Comparison of ENCODE assay signal across 1 worm cellular context in the genomic region with DNA sequence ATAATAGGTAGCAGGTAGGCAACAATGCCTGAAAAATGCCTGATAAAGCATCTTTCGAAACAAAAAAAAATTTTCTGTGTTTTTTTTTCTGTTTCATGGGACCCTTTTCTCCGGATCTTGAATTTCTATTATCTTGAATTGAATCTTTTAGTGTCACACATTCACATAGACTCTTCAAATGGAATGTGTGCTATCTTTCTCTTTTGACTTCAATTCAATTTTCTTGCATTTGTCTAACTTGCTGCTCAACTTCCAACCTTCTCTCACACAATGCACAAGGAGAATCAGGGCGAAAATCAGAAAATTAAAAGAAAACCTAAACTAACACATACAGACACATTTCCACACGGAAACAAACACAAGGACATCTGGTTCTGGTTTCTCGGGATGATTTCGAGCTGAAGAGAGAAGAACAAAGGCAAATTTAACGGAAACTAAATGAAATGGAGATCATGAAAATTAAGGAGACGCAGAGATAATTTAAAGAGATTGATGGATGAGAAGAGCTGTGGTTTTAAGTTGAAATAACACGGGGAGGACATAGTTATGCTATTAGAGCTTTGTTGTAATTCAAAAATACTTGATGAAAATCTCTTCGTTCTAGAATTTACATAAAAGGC.
A peak's percentile ranks its signal among the peaks of the same experiment; 100 is the strongest.
TF ChIP-seq lines count a peak whose summit lies in the region.

No protein-coding gene starts in this region.

TF ChIP-seq in whole organism, L1 larva, 84 proteins besides CTCF, POLR2A, EP300 and RAD21 (continued from another document):
- TF ChIP-seq aly-2 (tag; optimal IDR thresholded peaks at IDR 0.05; lab: Kevin White, UChicago), result no peak
- TF ChIP-seq nhr-28 (tag; optimal IDR thresholded peaks at IDR 0.05; lab: Kevin White, UChicago), result no peak
- peak; percentile 97 for TF ChIP-seq dsc-1 (tag; optimal IDR thresholded peaks at IDR 0.05; lab: Kevin White, UChicago)
- TF ChIP-seq lin-39 (tag; optimal IDR thresholded peaks at IDR 0.05; lab: Kevin White, UChicago), result no peak
- no peak for TF ChIP-seq jun-1 (tag; optimal IDR thresholded peaks at IDR 0.05; lab: Kevin White, UChicago)
- TF ChIP-seq efl-3 (GFP tag; optimal IDR thresholded peaks at IDR 0.05; lab: Kevin White, UChicago), result no peak
- no peak for TF ChIP-seq unc-62 (GFP tag; optimal IDR thresholded peaks at IDR 0.05; lab: Kevin White, UChicago)
- no peak for TF ChIP-seq ets-5 (GFP tag; IDR thresholded peaks at IDR 0.05; lab: Robert Waterston, UW)
- TF ChIP-seq lin-13 (GFP tag; optimal IDR thresholded peaks at IDR 0.05; lab: Kevin White, UChicago), result no peak
- TF ChIP-seq nhr-85 (tag; lab: Kevin White, UChicago), result no peak
- TF ChIP-seq nhr-71 (tag; optimal IDR thresholded peaks at IDR 0.05; lab: Kevin White, UChicago), result no peak
- TF ChIP-seq lir-3 (tag; optimal IDR thresholded peaks at IDR 0.05; lab: Kevin White, UChicago; ENCODE audit: poor library complexity), result no peak
- TF ChIP-seq lin-15B (tag; optimal IDR thresholded peaks at IDR 0.05; lab: Kevin White, UChicago), result no peak
